Worm (Caenorhabditis elegans) whole organism, L1 larva: Measurements from ENCODE around the gene dnj-23.
A peak's percentile ranks its signal among the peaks of the same experiment; 100 is the strongest.

Experiments used
- C04F5.9 ChIP-seq: sonication (generic microtip); optimal IDR thresholded peaks from 2 replicates; lab custom pipeline; 2016; ENCODE audit warnings: missing genetic modification characterization, missing compliant biosample characterization
- C34B4.2 ChIP-seq: sonication (generic microtip); optimal IDR thresholded peaks from 2 replicates; lab custom pipeline; 2017; ENCODE audit warnings: mild to moderate bottlenecking, missing genetic modification characterization, missing compliant biosample characterization
- F16B12.6 ChIP-seq: fragments of 150-350 bp; optimal IDR thresholded peaks from 2 replicates; lab custom pipeline; 2014; ENCODE audit warnings: missing biosample characterization, missing genetic modification characterization
- efl-1 ChIP-seq, 4 experiments: fragments of 150-350 bp; optimal IDR thresholded peaks in 3 of 4; peaks in 1 of 4; 1 replicate in 1 of 4; 2 replicates in 3 of 4; lab custom pipeline; 2014; ENCODE audit warnings: missing biosample characterization in 2 of 4, missing genetic modification characterization in 2 of 4, missing genetic modification reagents in 2 of 4
- efl-3 ChIP-seq: fragments of 200-800 bp; sonication (Bioruptor generic); optimal IDR thresholded peaks from 2 replicates; lab custom pipeline; 2018; ENCODE audit warnings: mild to moderate bottlenecking, missing genetic modification characterization, missing compliant biosample characterization
- egl-27 ChIP-seq, 2 experiments: fragments of 150-350 bp in 1 of 2; sonication (generic microtip); optimal IDR thresholded peaks; 3 replicates each; lab custom pipeline; 2017 to 2018; ENCODE audit warnings: missing biosample characterization in 2 of 2, missing genetic modification characterization in 2 of 2, missing genetic modification reagents in 2 of 2
- ets-5 ChIP-seq: fragments of 200-800 bp; sonication (Bioruptor generic); IDR thresholded peaks from 2 replicates; pipeline ENCODE4 v1.3.6; 2022; ENCODE audit warnings: missing genetic modification characterization, missing compliant biosample characterization
- hlh-4 ChIP-seq: sonication (generic microtip); optimal IDR thresholded peaks from 2 replicates; lab custom pipeline; 2016; ENCODE audit warnings: mild to moderate bottlenecking, missing genetic modification characterization, missing compliant biosample characterization
- hpl-2 ChIP-seq: fragments of 150-350 bp; optimal IDR thresholded peaks from 2 replicates; lab custom pipeline; 2014; ENCODE audit warnings: missing biosample characterization, missing genetic modification reagents, missing genetic modification characterization
- isw-1 ChIP-seq: fragments of 200-800 bp; sonication (Bioruptor generic); IDR thresholded peaks from 2 replicates; pipeline ENCODE4 v1.3.6; 2022; ENCODE audit warnings: missing genetic modification characterization, missing compliant biosample characterization
- lin-13 ChIP-seq: fragments of 150-350 bp; optimal IDR thresholded peaks from 2 replicates; lab custom pipeline; 2014; ENCODE audit warnings: missing biosample characterization, missing genetic modification reagents, missing genetic modification characterization
- lin-14 ChIP-seq: fragments of 200-800 bp; sonication (Bioruptor generic); optimal IDR thresholded peaks from 2 replicates; lab custom pipeline; 2018; ENCODE audit warnings: mild to moderate bottlenecking, missing genetic modification characterization, moderate library complexity, missing compliant biosample characterization
- lin-15B ChIP-seq: fragments of 150-350 bp; sonication (generic microtip); optimal IDR thresholded peaks from 3 replicates; lab custom pipeline; 2014; ENCODE audit warnings: missing biosample characterization, missing genetic modification characterization
- lin-39 ChIP-seq: fragments of 150-350 bp; optimal IDR thresholded peaks from 2 replicates; lab custom pipeline; 2014; ENCODE audit warnings: missing biosample characterization, missing genetic modification reagents, missing genetic modification characterization
- lsy-2 ChIP-seq, 2 experiments: fragments of 150-350 bp; optimal IDR thresholded peaks; 2 replicates each; lab custom pipeline; 2014; ENCODE audit warnings: missing biosample characterization in 2 of 2, missing genetic modification characterization in 2 of 2
- mdl-1 ChIP-seq, 2 experiments: fragments of 150-350 bp; optimal IDR thresholded peaks; 2 replicates each; lab custom pipeline; 2014 to 2017; ENCODE audit warnings: missing biosample characterization in 2 of 2, missing genetic modification characterization in 2 of 2, inconsistent platforms in 1 of 2
- mep-1 ChIP-seq: fragments of 150-350 bp; optimal IDR thresholded peaks from 2 replicates; lab custom pipeline; 2014; ENCODE audit warnings: missing biosample characterization, missing genetic modification characterization
- nhr-11 ChIP-seq: fragments of 150-350 bp; optimal IDR thresholded peaks from 2 replicates; lab custom pipeline; 2014; ENCODE audit warnings: missing biosample characterization, missing genetic modification characterization
- nhr-12 ChIP-seq: sonication (generic microtip); optimal IDR thresholded peaks from 2 replicates; lab custom pipeline; 2017; ENCODE audit warnings: missing biosample characterization, missing genetic modification characterization
- nhr-20 ChIP-seq: sonication (generic microtip); optimal IDR thresholded peaks from 2 replicates; lab custom pipeline; 2016; ENCODE audit warnings: mild to moderate bottlenecking, missing genetic modification characterization, missing compliant biosample characterization
- nhr-237 ChIP-seq: fragments of 150-350 bp; optimal IDR thresholded peaks from 2 replicates; lab custom pipeline; 2014; ENCODE audit warnings: missing biosample characterization, missing genetic modification characterization
- nhr-28 ChIP-seq: fragments of 150-350 bp; optimal IDR thresholded peaks from 2 replicates; lab custom pipeline; 2014; ENCODE audit warnings: missing biosample characterization, missing genetic modification characterization
- nhr-71 ChIP-seq: sonication (generic microtip); optimal IDR thresholded peaks from 2 replicates; lab custom pipeline; 2016; ENCODE audit warnings: mild to moderate bottlenecking, missing genetic modification characterization, moderate library complexity, missing compliant biosample characterization
- nhr-85 ChIP-seq: sonication (generic microtip); peaks from one replicate; lab custom pipeline; 2016; ENCODE audit warnings: missing genetic modification characterization, inconsistent platforms, missing compliant biosample characterization
- nhr-90 ChIP-seq: sonication (generic microtip); optimal IDR thresholded peaks from 2 replicates; lab custom pipeline; 2016; ENCODE audit warnings: mild to moderate bottlenecking, missing genetic modification characterization, missing compliant biosample characterization; ENCODE audit not compliant: poor library complexity
- pag-3 ChIP-seq: sonication (generic microtip); optimal IDR thresholded peaks from 2 replicates; lab custom pipeline; 2017; ENCODE audit warnings: missing genetic modification characterization, mild to moderate bottlenecking, missing compliant biosample characterization, antibody characterized with exemption, borderline replicate concordance; ENCODE audit not compliant: insufficient read depth
- pax-3 ChIP-seq: fragments of 200-800 bp; sonication (Bioruptor generic); optimal IDR thresholded peaks from 2 replicates; lab custom pipeline; 2018; ENCODE audit warnings: mild to moderate bottlenecking, missing genetic modification characterization, moderate library complexity, missing compliant biosample characterization
- pqm-1 ChIP-seq: sonication (generic microtip); optimal IDR thresholded peaks from 3 replicates; lab custom pipeline; 2017; ENCODE audit warnings: missing biosample characterization, missing genetic modification characterization
- rnt-1 ChIP-seq: sonication (generic microtip); optimal IDR thresholded peaks from 2 replicates; lab custom pipeline; 2016; ENCODE audit warnings: mild to moderate bottlenecking, missing genetic modification characterization, moderate library complexity, missing compliant biosample characterization
- skn-1 ChIP-seq: fragments of 150-350 bp; optimal IDR thresholded peaks from 2 replicates; lab custom pipeline; 2014; ENCODE audit warnings: missing biosample characterization, missing genetic modification characterization
- snpc-4 ChIP-seq: fragments of 150-350 bp; optimal IDR thresholded peaks from 2 replicates; lab custom pipeline; 2014; ENCODE audit warnings: missing biosample characterization, missing genetic modification characterization
- snu-23 ChIP-seq: sonication (generic microtip); optimal IDR thresholded peaks from 2 replicates; lab custom pipeline; 2016; ENCODE audit warnings: missing genetic modification characterization, missing compliant biosample characterization
- sptf-1 ChIP-seq: fragments of 150-350 bp; optimal IDR thresholded peaks from 2 replicates; lab custom pipeline; 2014; ENCODE audit warnings: missing biosample characterization, missing genetic modification characterization
- sup-37 ChIP-seq: fragments of 200-800 bp; sonication (Bioruptor generic); optimal IDR thresholded peaks from 2 replicates; lab custom pipeline; 2018; ENCODE audit warnings: mild to moderate bottlenecking, missing genetic modification characterization, missing compliant biosample characterization
- unc-62 ChIP-seq: fragments of 150-350 bp; optimal IDR thresholded peaks from 2 replicates; lab custom pipeline; 2014; ENCODE audit warnings: missing biosample characterization, missing genetic modification reagents, missing genetic modification characterization
- unc-98 ChIP-seq: fragments of 200-800 bp; sonication (Bioruptor generic); IDR thresholded peaks from 2 replicates; pipeline ENCODE4 v1.3.6; 2022; ENCODE audit warnings: missing genetic modification characterization, missing compliant biosample characterization

Gene dnj-23

ce11 chrII:9086308-9086707, 22.1 kb downstream of the dnj-23 start, which contains the start of gene hlh-3:
TSS of gene hlh-3 (plus strand) at chrII:9086608.
- TF ChIP-seq efl-1 (optimal IDR thresholded peaks at IDR 0.05; lab: Kevin White, UChicago) (no peak), efl-1 (GFP tag; optimal IDR thresholded peaks at IDR 0.05 in 1 of 2; lab: Kevin White, UChicago) (no peak), snu-23 (GFP tag; lab: Kevin White, UChicago) (no peak), nhr-28 (no peak), nhr-12 (tag; lab: Kevin White, UChicago) (no peak), pax-3 (no peak), sup-37 (GFP tag; lab: Kevin White, UChicago) (no peak), nhr-11 (tag; lab: Kevin White, UChicago) (no peak), egl-27 (tag; optimal IDR thresholded peaks at IDR 0.05; lab: Kevin White, UChicago) (no peak), lin-39 (tag; lab: Kevin White, UChicago) (no peak), unc-98 (GFP tag; lab: Robert Waterston, UW) (no peak), lsy-2 (tag; optimal IDR thresholded peaks at IDR 0.05; lab: Kevin White, UChicago) (no peak), unc-62 (GFP tag; lab: Kevin White, UChicago) (no peak), sptf-1 (tag; lab: Kevin White, UChicago) (no peak), efl-3 (GFP tag; lab: Kevin White, UChicago) (no peak), mdl-1 (tag; optimal IDR thresholded peaks at IDR 0.05; lab: Kevin White, UChicago) (no peak)

ce11 chrII:9083093-9083492, 25.3 kb downstream of the dnj-23 start, which contains the start of gene sysm-1:
TSS of gene sysm-1 (minus strand) at chrII:9083193.
- no peak for TF ChIP-seq hlh-4 (tag; lab: Kevin White, UChicago)

ce11 chrII:9078351-9078750, 30.0 kb downstream of the dnj-23 start:
- TF ChIP-seq C34B4.2 (tag; lab: Kevin White, UChicago) = no peak
- no peak for TF ChIP-seq efl-1 (optimal IDR thresholded peaks at IDR 0.05; lab: Kevin White, UChicago)
- TF ChIP-seq efl-1 (GFP tag; optimal IDR thresholded peaks at IDR 0.05 in 1 of 2; lab: Kevin White, UChicago) = no peak
- TF ChIP-seq ets-5 (GFP tag; lab: Robert Waterston, UW) = no peak
- peak; percentile 31 for TF ChIP-seq rnt-1 (tag; lab: Kevin White, UChicago)
- TF ChIP-seq lin-13 (GFP tag; lab: Kevin White, UChicago) = no peak
- TF ChIP-seq mep-1 (tag; lab: Kevin White, UChicago) = no peak
- TF ChIP-seq snpc-4 (tag; lab: Kevin White, UChicago) = no peak
- TF ChIP-seq nhr-71 (tag; lab: Kevin White, UChicago) = peak; percentile 25
- TF ChIP-seq nhr-90 = no peak
- TF ChIP-seq nhr-237 (tag; lab: Kevin White, UChicago) = no peak
- no peak for TF ChIP-seq nhr-20
- TF ChIP-seq pag-3 (tag; lab: Kevin White, UChicago) = peak; percentile 23
- no peak for TF ChIP-seq C04F5.9 (tag; lab: Kevin White, UChicago)
- TF ChIP-seq nhr-85 = no peak
- TF ChIP-seq skn-1 (tag; lab: Kevin White, UChicago) = no peak
- TF ChIP-seq F16B12.6 (tag; lab: Kevin White, UChicago) = no peak
- TF ChIP-seq hpl-2 (GFP tag; lab: Kevin White, UChicago) = no peak
- no peak for TF ChIP-seq lin-15B (tag; lab: Kevin White, UChicago)
- no peak for TF ChIP-seq pqm-1 (tag; lab: Kevin White, UChicago)
- TF ChIP-seq egl-27 (tag; optimal IDR thresholded peaks at IDR 0.05; lab: Kevin White, UChicago) = no peak
- TF ChIP-seq isw-1 (GFP tag; lab: Robert Waterston, UW) = no peak
- peak; percentile 56 for TF ChIP-seq lin-14 (GFP tag; lab: Kevin White, UChicago)
- no peak for TF ChIP-seq nhr-11 (tag; lab: Kevin White, UChicago)
